Fruit fly (Drosophila melanogaster) Kc167 (cell line): ENCODE results near the gene CG42654.

Experiments used
- Myc ChIP-seq: fragments of >200 bp; optimal IDR thresholded peaks from 2 replicates; lab custom pipeline; 2017; ENCODE audit warnings: missing external identifiers
- Sin3A ChIP-seq: fragments of >200 bp; optimal IDR thresholded peaks from 2 replicates; lab custom pipeline; 2018; ENCODE audit warnings: missing external identifiers
- h ChIP-seq: fragments of >200 bp; optimal IDR thresholded peaks from 3 replicates; lab custom pipeline; 2018; ENCODE audit warnings: missing external identifiers
- insv ChIP-seq: fragments of >200 bp; optimal IDR thresholded peaks from 3 replicates; lab custom pipeline; 2018; ENCODE audit warnings: missing external identifiers
- psq ChIP-seq: fragments of >200 bp; optimal IDR thresholded peaks from 2 replicates; lab custom pipeline; 2017; ENCODE audit warnings: missing external identifiers
- ttk ChIP-seq: sonication (Bioruptor generic); optimal IDR thresholded peaks from 2 replicates; lab custom pipeline; 2017; ENCODE audit warnings: missing external identifiers

- TF ChIP-seq psq (lab: Kevin White, UChicago) (no peak), Myc (lab: Kevin White, UChicago) (no peak), h (no peak), insv (no peak), Sin3A (lab: Kevin White, UChicago) (no peak), ttk (lab: Kevin White, UChicago) (no peak)
Observed at dm6 chr3L:19924771-19925304, 29.5 kb downstream of the CG42654 start, which contains the start of gene Grasp65.
